Fruit fly (Drosophila melanogaster) whole organism, embryonic: ENCODE results near the gene Cbl.

Experiments used
- Adf1 ChIP-seq: fragments of 200-800 bp; sonication (Bioruptor generic); IDR thresholded peaks from 2 replicates; pipeline ENCODE4 v1.3.6; 2022; ENCODE audit warnings: missing biosample characterization, missing genetic modification characterization
- Aef1 ChIP-seq: fragments of 200-800 bp; sonication (Bioruptor generic); IDR thresholded peaks from 3 replicates; pipeline ENCODE4 v1.3.6; 2022; ENCODE audit warnings: missing biosample characterization, missing genetic modification characterization
- Atf6 ChIP-seq: fragments of 200-800 bp; sonication (Bioruptor generic); IDR thresholded peaks from 2 replicates; pipeline ENCODE4 v1.3.6; 2022; ENCODE audit warnings: missing biosample characterization, missing genetic modification characterization
- Blimp-1 ChIP-seq: fragments of 200-800 bp; sonication (Bioruptor generic); optimal IDR thresholded peaks from 3 replicates; lab custom pipeline; 2018; ENCODE audit warnings: missing biosample characterization, missing genetic modification characterization, mild to moderate bottlenecking, moderate library complexity, missing genetic modification reagents
- CG11560 ChIP-seq: fragments of 200-800 bp; sonication (Bioruptor generic); IDR thresholded peaks from 3 replicates; pipeline ENCODE4 v1.3.6; 2022; ENCODE audit warnings: missing biosample characterization, missing genetic modification characterization
- CG12659 ChIP-seq: fragments of 200-800 bp; sonication (Bioruptor generic); optimal IDR thresholded peaks from 3 replicates; lab custom pipeline; 2017; ENCODE audit warnings: mild to moderate bottlenecking, missing biosample characterization, missing genetic modification reagents, missing genetic modification characterization
- CG13624 ChIP-seq: fragments of 200-800 bp; sonication (Bioruptor generic); optimal IDR thresholded peaks from 2 replicates; lab custom pipeline; 2016; ENCODE audit warnings: missing biosample characterization, missing genetic modification characterization
- CG1603 ChIP-seq: fragments of 200-800 bp; sonication (Bioruptor generic); optimal IDR thresholded peaks from 2 replicates; lab custom pipeline; 2019; ENCODE audit warnings: missing biosample characterization, mild to moderate bottlenecking, missing genetic modification characterization, moderate library complexity
- CG18262 ChIP-seq: fragments of 200-800 bp; optimal IDR thresholded peaks from 3 replicates; lab custom pipeline; 2019; ENCODE audit warnings: missing biosample characterization, mild to moderate bottlenecking, missing genetic modification characterization, moderate library complexity
- CG18599 ChIP-seq: fragments of 200-800 bp; sonication (Bioruptor generic); optimal IDR thresholded peaks from 3 replicates; lab custom pipeline; 2017; ENCODE audit warnings: missing biosample characterization, missing genetic modification characterization, mild to moderate bottlenecking, moderate library complexity, missing genetic modification reagents
- CG2712 ChIP-seq: fragments of 200-800 bp; optimal IDR thresholded peaks from 3 replicates; lab custom pipeline; 2019; ENCODE audit warnings: missing biosample characterization, mild to moderate bottlenecking, missing genetic modification characterization, moderate library complexity
- CG32532 ChIP-seq: fragments of 200-800 bp; sonication (Bioruptor generic); IDR thresholded peaks from 2 replicates; pipeline ENCODE4 v1.3.6; 2022; ENCODE audit warnings: missing biosample characterization, missing genetic modification characterization
- CG32772 ChIP-seq: fragments of 200-800 bp; sonication (Bioruptor generic); IDR thresholded peaks from 2 replicates; pipeline ENCODE4 v1.3.6; 2022; ENCODE audit warnings: missing biosample characterization, missing genetic modification characterization
- CG33557 ChIP-seq: fragments of 200-800 bp; sonication (Bioruptor generic); optimal IDR thresholded peaks from 2 replicates; lab custom pipeline; 2019; ENCODE audit warnings: missing biosample characterization, mild to moderate bottlenecking, missing genetic modification characterization, moderate library complexity
- CG3726 ChIP-seq: fragments of 200-800 bp; sonication (Bioruptor generic); IDR thresholded peaks from 3 replicates; pipeline ENCODE4, ENCODE4 v1.3.6; 2022; ENCODE audit warnings: missing biosample characterization, missing genetic modification characterization
- CG4617 ChIP-seq: fragments of 200-800 bp; sonication (Bioruptor generic); optimal IDR thresholded peaks from 3 replicates; lab custom pipeline; 2016; ENCODE audit warnings: missing biosample characterization, missing genetic modification characterization, borderline replicate concordance
- CG6813 ChIP-seq: fragments of 200-800 bp; sonication (Bioruptor generic); optimal IDR thresholded peaks from 2 replicates; lab custom pipeline; 2017; ENCODE audit warnings: missing biosample characterization, missing genetic modification characterization, mild to moderate bottlenecking, moderate library complexity, missing genetic modification reagents
- Ets97D ChIP-seq: fragments of 200-800 bp; sonication (Bioruptor generic); optimal IDR thresholded peaks from 3 replicates; lab custom pipeline; 2016; ENCODE audit warnings: missing biosample characterization, missing genetic modification characterization
- Gug ChIP-seq: fragments of 200-800 bp; sonication (Bioruptor generic); IDR thresholded peaks from 4 replicates; pipeline ENCODE4 v1.3.6; 2022; ENCODE audit warnings: missing biosample characterization, missing genetic modification characterization
- HLHmδ ChIP-seq: fragments of 200-800 bp; sonication (Bioruptor generic); optimal IDR thresholded peaks from 2 replicates; lab custom pipeline; 2018; ENCODE audit warnings: missing biosample characterization, mild to moderate bottlenecking, missing genetic modification characterization, moderate library complexity
- Hand ChIP-seq: fragments of 200-800 bp; sonication (Bioruptor generic); optimal IDR thresholded peaks from 2 replicates; lab custom pipeline; 2017; ENCODE audit warnings: mild to moderate bottlenecking, missing biosample characterization, missing genetic modification reagents, missing genetic modification characterization
- NFAT ChIP-seq: fragments of 200-800 bp; sonication (Bioruptor generic); IDR thresholded peaks from 2 replicates; pipeline ENCODE4 v1.3.6; 2022; ENCODE audit warnings: missing biosample characterization, missing genetic modification characterization
- Nf-YC ChIP-seq: fragments of 200-800 bp; optimal IDR thresholded peaks from 3 replicates; lab custom pipeline; 2019; ENCODE audit warnings: missing biosample characterization, mild to moderate bottlenecking, missing genetic modification characterization, moderate library complexity
- Optix ChIP-seq: fragments of 200-800 bp; sonication (Bioruptor generic); IDR thresholded peaks from 3 replicates; pipeline ENCODE4 v1.3.6; 2022; ENCODE audit warnings: missing biosample characterization, missing genetic modification characterization
- Vsx1 ChIP-seq: fragments of 200-800 bp; sonication (Bioruptor generic); optimal IDR thresholded peaks from 2 replicates; lab custom pipeline; 2017; ENCODE audit warnings: missing biosample characterization, mild to moderate bottlenecking, missing genetic modification characterization, missing genetic modification reagents
- YL-1 ChIP-seq: fragments of 200-800 bp; sonication (Bioruptor generic); optimal IDR thresholded peaks from 3 replicates; lab custom pipeline; 2017; ENCODE audit warnings: missing biosample characterization, mild to moderate bottlenecking, missing genetic modification characterization
- abd-A ChIP-seq: fragments of 200-800 bp; sonication (Bioruptor generic); optimal IDR thresholded peaks from 3 replicates; lab custom pipeline; 2019; ENCODE audit warnings: missing biosample characterization, mild to moderate bottlenecking, missing genetic modification characterization, moderate library complexity
- cg ChIP-seq: fragments of 200-800 bp; sonication (Bioruptor generic); optimal IDR thresholded peaks from 3 replicates; lab custom pipeline; 2019; ENCODE audit warnings: missing biosample characterization, mild to moderate bottlenecking, missing genetic modification characterization, moderate library complexity
- chinmo ChIP-seq: fragments of 200-800 bp; sonication (Bioruptor generic); IDR thresholded peaks from 4 replicates; pipeline ENCODE4 v1.3.6; 2022; ENCODE audit warnings: missing biosample characterization, missing genetic modification characterization; ENCODE audit not compliant: partially characterized antibody
- crol ChIP-seq: fragments of 200-800 bp; sonication (Bioruptor generic); IDR thresholded peaks from 2 replicates; pipeline ENCODE4 v1.3.6; 2022; ENCODE audit warnings: missing biosample characterization, missing genetic modification characterization
- dati ChIP-seq: fragments of 200-800 bp; sonication (Bioruptor generic); IDR thresholded peaks from 2 replicates; pipeline ENCODE4 v1.3.6; 2022; ENCODE audit warnings: missing biosample characterization, missing genetic modification characterization
- disco-r ChIP-seq: fragments of 200-800 bp; sonication (Bioruptor generic); optimal IDR thresholded peaks from 2 replicates; lab custom pipeline; 2016; ENCODE audit warnings: missing biosample characterization, missing genetic modification characterization
- esg ChIP-seq: fragments of 200-800 bp; sonication (Bioruptor generic); conservative IDR thresholded peaks from 2 replicates; pipeline ENCODE4 v1.3.6; 2022; ENCODE audit warnings: missing biosample characterization, missing genetic modification characterization
- ken ChIP-seq: fragments of 200-800 bp; sonication (Bioruptor generic); IDR thresholded peaks from 3 replicates; pipeline ENCODE4 v1.3.6; 2022; ENCODE audit warnings: missing biosample characterization, missing genetic modification characterization
- lov ChIP-seq, 2 experiments: fragments of 200-800 bp in 1 of 2; fragments of >200 bp in 1 of 2; sonication (Bioruptor generic) in 1 of 2; IDR thresholded peaks in 1 of 2; optimal IDR thresholded peaks in 1 of 2; 2 replicates in 1 of 2; 3 replicates in 1 of 2; pipeline versions ENCODE4 v1.3.6 to Lab custom; 2017 to 2022; ENCODE audit warnings: missing biosample characterization in 1 of 2, missing genetic modification characterization in 1 of 2
- nerfin-2 ChIP-seq: fragments of 200-800 bp; sonication (Bioruptor generic); IDR thresholded peaks from 2 replicates; pipeline ENCODE4 v1.3.6; 2022; ENCODE audit warnings: missing biosample characterization, missing genetic modification characterization; ENCODE audit not compliant: partially characterized antibody
- pros ChIP-seq: fragments of 200-800 bp; sonication (Bioruptor generic); optimal IDR thresholded peaks from 3 replicates; lab custom pipeline; 2019; ENCODE audit warnings: missing biosample characterization, mild to moderate bottlenecking, missing genetic modification characterization, moderate library complexity
- sc ChIP-seq, 3 experiments: fragments of >200 bp in 2 of 3; fragments of 200-800 bp in 1 of 3; sonication (Bioruptor generic) in 1 of 3; optimal IDR thresholded peaks; 2 replicates in 2 of 3; 3 replicates in 1 of 3; lab custom pipeline; 2017; ENCODE audit warnings: mild to moderate bottlenecking in 1 of 3, missing biosample characterization in 1 of 3, missing genetic modification characterization in 1 of 3, missing genetic modification reagents in 1 of 3
- slbo ChIP-seq: fragments of 200-800 bp; sonication (Bioruptor generic); IDR thresholded peaks from 2 replicates; pipeline ENCODE4 v1.3.6; 2022; ENCODE audit warnings: missing biosample characterization, missing genetic modification characterization
- slou ChIP-seq: fragments of 200-800 bp; sonication (Bioruptor generic); optimal IDR thresholded peaks from 3 replicates; lab custom pipeline; 2016; ENCODE audit warnings: missing biosample characterization, missing genetic modification characterization
- sr ChIP-seq: fragments of 200-800 bp; sonication (Bioruptor generic); IDR thresholded peaks from 3 replicates; pipeline ENCODE4 v1.3.6; 2022; ENCODE audit warnings: missing biosample characterization, missing genetic modification characterization
- ssp ChIP-seq: fragments of 200-800 bp; sonication (Bioruptor generic); IDR thresholded peaks from 2 replicates; pipeline ENCODE4 v1.3.6; 2022; ENCODE audit warnings: missing biosample characterization, missing genetic modification characterization
- tgo ChIP-seq: fragments of 200-800 bp; sonication (Bioruptor generic); IDR thresholded peaks from 3 replicates; pipeline ENCODE4 v1.3.6; 2022; ENCODE audit warnings: missing biosample characterization, missing genetic modification characterization
- tll ChIP-seq, 2 experiments: fragments of 200-800 bp in 1 of 2; fragments of >200 bp in 1 of 2; sonication (Bioruptor generic) in 1 of 2; optimal IDR thresholded peaks; 2 replicates each; lab custom pipeline; 2017 to 2019; ENCODE audit warnings: missing biosample characterization in 2 of 2, missing genetic modification characterization in 2 of 2, mild to moderate bottlenecking in 1 of 2, moderate library complexity in 1 of 2
- unpg ChIP-seq: fragments of 200-800 bp; sonication (Bioruptor generic); optimal IDR thresholded peaks from 3 replicates; lab custom pipeline; 2018; ENCODE audit warnings: missing biosample characterization, mild to moderate bottlenecking, missing genetic modification characterization, moderate library complexity

Gene Cbl

DNA sequence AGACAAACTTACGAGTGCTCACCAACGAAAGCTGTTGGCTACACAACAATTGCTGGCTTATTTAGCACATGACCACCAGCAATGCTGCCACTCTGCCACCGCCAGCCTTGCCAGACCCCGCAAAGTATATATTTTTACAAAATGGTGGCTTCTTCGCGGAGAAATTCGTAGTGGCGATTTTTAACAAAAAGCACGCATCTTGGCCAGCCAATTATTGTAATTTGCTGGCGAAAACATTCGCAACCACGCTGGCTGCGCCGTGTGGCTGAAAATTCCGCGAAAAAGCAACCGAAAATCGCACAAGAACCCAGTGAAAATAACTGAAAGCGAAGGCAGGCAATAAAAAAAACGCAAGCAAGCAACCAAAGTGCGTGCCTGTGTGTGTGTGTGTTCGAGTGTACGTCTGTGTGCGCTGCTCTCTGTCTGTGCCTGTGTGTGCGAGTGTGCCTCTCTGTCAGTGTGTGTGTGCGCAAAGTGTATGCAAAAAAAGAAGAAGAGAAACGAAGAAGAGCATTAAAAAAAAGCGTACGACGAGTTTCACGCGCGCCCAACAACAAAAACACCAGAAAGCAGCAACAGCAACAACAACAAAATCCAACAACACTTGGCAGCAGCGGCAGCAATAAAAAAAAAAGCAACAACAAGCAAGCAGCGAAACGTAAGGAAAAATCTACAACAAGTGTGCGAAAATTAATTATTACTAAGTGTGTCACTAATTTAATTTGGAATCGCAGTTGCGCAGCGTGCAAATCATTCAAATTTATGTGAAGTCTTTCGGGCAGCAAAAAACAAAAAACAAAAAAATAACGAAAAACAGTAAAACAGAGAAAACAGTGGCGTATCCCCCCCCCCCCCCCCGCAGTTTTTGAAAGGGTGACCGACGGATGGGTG, 25.3 kb downstream of the Cbl start, which contains the start of gene Gug (continued):
- no peak for TF ChIP-seq CG6813 (GFP tag; lab: Kevin White, UChicago)
- TF ChIP-seq sc (optimal IDR thresholded peaks at IDR 0.05; lab: Kevin White, UChicago) = no peak
- TF ChIP-seq sc (GFP tag; optimal IDR thresholded peaks at IDR 0.05; lab: Kevin White, UChicago) = no peak
- TF ChIP-seq Ets97D (GFP tag; lab: Kevin White, UChicago) = peak; percentile 78
- TF ChIP-seq sr (GFP tag; lab: Robert Waterston, UW) = 0 out of 3 replicates have a peak, but pooled peaks have one; percentile 4
- peak; percentile 2 for TF ChIP-seq lov (optimal IDR thresholded peaks at IDR 0.05; lab: Kevin White, UChicago)
- TF ChIP-seq lov (GFP tag; IDR thresholded peaks at IDR 0.05; lab: Robert Waterston, UW) = no peak
- peak; percentile 51 for TF ChIP-seq CG4617
- TF ChIP-seq NFAT = peak; percentile 24; the same call in 1 of the 2 replicates
- TF ChIP-seq Atf6 = peak; percentile 12; the same call in 1 of the 2 replicates
- peak; percentile 45 for TF ChIP-seq pros (GFP tag; lab: Kevin White, UChicago)
- TF ChIP-seq disco-r (GFP tag; lab: Kevin White, UChicago) = no peak
- peak; percentile 34 for TF ChIP-seq CG33557 (GFP tag; lab: Kevin White, UChicago)
- peak; percentile 20 for TF ChIP-seq CG18262 (tag; lab: Kevin White, UChicago)
- TF ChIP-seq esg = no peak
- TF ChIP-seq ken (GFP tag; lab: Robert Waterston, UW) = peak; percentile 57; the same call in 1 of the 3 replicates
- TF ChIP-seq CG32532 (GFP tag; lab: Robert Waterston, UW) = no peak; the same call in 1 of the 2 replicates
- TF ChIP-seq chinmo = peak; percentile 94; the same call in 3 of the 4 replicates
- peak; percentile 2 for TF ChIP-seq Hand (GFP tag; lab: Kevin White, UChicago)
- TF ChIP-seq CG2712 (tag; lab: Kevin White, UChicago) = peak; percentile 27
- 0 out of 2 replicates have a peak, but pooled peaks have one; percentile 37 for TF ChIP-seq CG32772 (GFP tag; lab: Robert Waterston, UW)
- TF ChIP-seq tgo = no peak
- peak; percentile 16; the same call in 1 of the 3 replicates for TF ChIP-seq CG11560 (tag; lab: Robert Waterston, UW)
- peak; percentile 36 for TF ChIP-seq Nf-YC (tag; lab: Kevin White, UChicago)
- TF ChIP-seq Gug (GFP tag; lab: Robert Waterston, UW) = peak; percentile 64
- TF ChIP-seq CG3726 (GFP tag; lab: Robert Waterston, UW) = no peak
- 0 out of 3 replicates have a peak, but pooled peaks have one; percentile 5 for TF ChIP-seq Optix (GFP tag; lab: Robert Waterston, UW)
- no peak for TF ChIP-seq unpg (GFP tag; lab: Kevin White, UChicago)
- TF ChIP-seq HLHmδ (GFP tag; lab: Kevin White, UChicago) = peak; percentile 40
- 0 out of 2 replicates have a peak, but pooled peaks have one; percentile 6 for TF ChIP-seq crol (GFP tag; lab: Robert Waterston, UW)
- peak; percentile 53 for TF ChIP-seq Aef1
- TF ChIP-seq nerfin-2 (GFP tag; lab: Robert Waterston, UW) = no peak
- peak; percentile 12 for TF ChIP-seq Vsx1 (GFP tag; lab: Kevin White, UChicago)
- TF ChIP-seq cg (GFP tag; lab: Kevin White, UChicago) = peak; percentile 99
- TF ChIP-seq CG13624 (GFP tag; lab: Kevin White, UChicago) = peak; percentile 10
- TF ChIP-seq ssp (GFP tag; lab: Robert Waterston, UW) = peak; percentile 20; the same call in 1 of the 2 replicates
- peak; percentile 86 for TF ChIP-seq YL-1
- peak; percentile 89 for TF ChIP-seq CG12659 (GFP tag; lab: Kevin White, UChicago)
- peak; percentile 38 for TF ChIP-seq Blimp-1
- peak; percentile 92 for TF ChIP-seq abd-A (tag; lab: Kevin White, UChicago)
- 0 out of 2 replicates have a peak, but pooled peaks have one; percentile 25 for TF ChIP-seq dati
- TF ChIP-seq Adf1 (GFP tag; lab: Robert Waterston, UW) = peak; percentile 62
- peak; percentile 40 for TF ChIP-seq CG1603 (tag; lab: Kevin White, UChicago)
- peak; percentile 24; the same call in 1 of the 2 replicates for TF ChIP-seq slbo
- TF ChIP-seq tll (GFP tag; optimal IDR thresholded peaks at IDR 0.05; lab: Kevin White, UChicago) = no peak
- TF ChIP-seq CG18599 (GFP tag; lab: Kevin White, UChicago) = peak; percentile 13
- TF ChIP-seq slou (GFP tag; lab: Kevin White, UChicago) = no peak
